Worm (Caenorhabditis elegans) whole organism, L3 larva: ENCODE results near the gene pigb-1.

Experiments
- R02D3.7 ChIP-seq: fragments of 150-350 bp; optimal IDR thresholded peaks from 2 replicates; lab custom pipeline; 2014; ENCODE audit warnings: missing biosample characterization, missing genetic modification characterization
- aly-2 ChIP-seq: fragments of 150-350 bp; optimal IDR thresholded peaks from 2 replicates; lab custom pipeline; 2014; ENCODE audit warnings: missing biosample characterization, missing genetic modification characterization
- ama-1 ChIP-seq: fragments of 150-350 bp; optimal IDR thresholded peaks from 2 replicates; lab custom pipeline; 2018
- ceh-16 ChIP-seq: sonication (generic microtip); optimal IDR thresholded peaks from 2 replicates; lab custom pipeline; 2017; ENCODE audit warnings: missing biosample characterization, missing genetic modification characterization
- ceh-28 ChIP-seq: fragments of 150-350 bp; optimal IDR thresholded peaks from 2 replicates; lab custom pipeline; 2014; ENCODE audit warnings: missing biosample characterization, missing genetic modification reagents, missing genetic modification characterization
- ceh-82 ChIP-seq: fragments of 150-350 bp; optimal IDR thresholded peaks from 2 replicates; lab custom pipeline; 2014; ENCODE audit warnings: missing biosample characterization, missing genetic modification characterization
- ceh-9 ChIP-seq: sonication (generic microtip); optimal IDR thresholded peaks from 2 replicates; lab custom pipeline; 2018; ENCODE audit warnings: missing biosample characterization, missing genetic modification characterization
- egl-5 ChIP-seq: fragments of 150-350 bp; optimal IDR thresholded peaks from 2 replicates; lab custom pipeline; 2017; ENCODE audit warnings: missing biosample characterization, missing genetic modification reagents, missing genetic modification characterization, inconsistent platforms
- elt-2 ChIP-seq: sonication (generic microtip); optimal IDR thresholded peaks from 2 replicates; lab custom pipeline; 2016; ENCODE audit warnings: missing genetic modification reagents, mild to moderate bottlenecking, missing genetic modification characterization, missing compliant biosample characterization
- fkh-2 ChIP-seq: fragments of 150-350 bp; optimal IDR thresholded peaks from 2 replicates; lab custom pipeline; 2014; ENCODE audit warnings: missing biosample characterization, missing genetic modification reagents, missing genetic modification characterization
- fos-1 ChIP-seq: fragments of 150-350 bp; optimal IDR thresholded peaks from 2 replicates; lab custom pipeline; 2014; ENCODE audit warnings: missing biosample characterization, missing genetic modification characterization
- jun-1 ChIP-seq: fragments of 150-350 bp; optimal IDR thresholded peaks from 2 replicates; lab custom pipeline; 2014; ENCODE audit warnings: missing biosample characterization, missing genetic modification reagents, missing genetic modification characterization
- lin-15B ChIP-seq: fragments of 150-350 bp; optimal IDR thresholded peaks from 2 replicates; lab custom pipeline; 2014; ENCODE audit warnings: missing biosample characterization, missing genetic modification characterization
- lsy-12 ChIP-seq: sonication (generic microtip); optimal IDR thresholded peaks from 2 replicates; lab custom pipeline; 2016; ENCODE audit warnings: mild to moderate bottlenecking, missing genetic modification characterization, missing compliant biosample characterization
- mml-1 ChIP-seq: fragments of 150-350 bp; sonication (generic microtip); optimal IDR thresholded peaks from 3 replicates; lab custom pipeline; 2014; ENCODE audit warnings: missing biosample characterization, missing genetic modification characterization
- nfya-1 ChIP-seq: sonication (generic microtip); optimal IDR thresholded peaks from 2 replicates; lab custom pipeline; 2017; ENCODE audit warnings: missing genetic modification characterization, mild to moderate bottlenecking, missing compliant biosample characterization, antibody characterized with exemption, moderate library complexity; ENCODE audit not compliant: insufficient read depth
- nhr-11 ChIP-seq: fragments of 150-350 bp; optimal IDR thresholded peaks from 2 replicates; lab custom pipeline; 2014; ENCODE audit warnings: missing biosample characterization, missing genetic modification characterization
- nhr-23 ChIP-seq: fragments of 150-350 bp; optimal IDR thresholded peaks from 2 replicates; lab custom pipeline; 2014; ENCODE audit warnings: missing biosample characterization, missing genetic modification reagents, missing genetic modification characterization
- nhr-25 ChIP-seq: sonication (generic microtip); optimal IDR thresholded peaks from 2 replicates; lab custom pipeline; 2017; ENCODE audit warnings: missing biosample characterization, missing genetic modification characterization
- nhr-28 ChIP-seq: fragments of 150-350 bp; optimal IDR thresholded peaks from 2 replicates; lab custom pipeline; 2014; ENCODE audit warnings: missing biosample characterization, missing genetic modification characterization
- nhr-43 ChIP-seq: sonication (generic microtip); optimal IDR thresholded peaks from 2 replicates; lab custom pipeline; 2016; ENCODE audit warnings: mild to moderate bottlenecking, missing genetic modification characterization, missing compliant biosample characterization; ENCODE audit not compliant: poor library complexity, severe bottlenecking
- nhr-77 ChIP-seq: fragments of 150-350 bp; optimal IDR thresholded peaks from 2 replicates; lab custom pipeline; 2014; ENCODE audit warnings: missing biosample characterization, missing genetic modification characterization
- pha-4 ChIP-seq: fragments of 150-350 bp; optimal IDR thresholded peaks from 2 replicates; lab custom pipeline; 2014; ENCODE audit warnings: missing biosample characterization, missing genetic modification reagents, missing genetic modification characterization
- pqm-1 ChIP-seq: fragments of 150-350 bp; optimal IDR thresholded peaks from 2 replicates; lab custom pipeline; 2017; ENCODE audit warnings: missing biosample characterization, missing genetic modification characterization, inconsistent platforms
- snpc-4 ChIP-seq: fragments of 150-350 bp; optimal IDR thresholded peaks from 2 replicates; lab custom pipeline; 2014; ENCODE audit warnings: missing biosample characterization, missing genetic modification characterization
- tbx-2 ChIP-seq: sonication (generic microtip); optimal IDR thresholded peaks from 2 replicates; lab custom pipeline; 2016; ENCODE audit warnings: mild to moderate bottlenecking, missing genetic modification characterization, missing compliant biosample characterization
- unc-62 ChIP-seq: fragments of 150-350 bp; sonication (generic microtip); optimal IDR thresholded peaks from 4 replicates; lab custom pipeline; 2014; ENCODE audit warnings: missing biosample characterization, missing genetic modification reagents, missing genetic modification characterization
- zag-1 ChIP-seq: fragments of 150-350 bp; optimal IDR thresholded peaks from 2 replicates; lab custom pipeline; 2014; ENCODE audit warnings: missing biosample characterization, missing genetic modification characterization

pigb-1 gene

DNA sequence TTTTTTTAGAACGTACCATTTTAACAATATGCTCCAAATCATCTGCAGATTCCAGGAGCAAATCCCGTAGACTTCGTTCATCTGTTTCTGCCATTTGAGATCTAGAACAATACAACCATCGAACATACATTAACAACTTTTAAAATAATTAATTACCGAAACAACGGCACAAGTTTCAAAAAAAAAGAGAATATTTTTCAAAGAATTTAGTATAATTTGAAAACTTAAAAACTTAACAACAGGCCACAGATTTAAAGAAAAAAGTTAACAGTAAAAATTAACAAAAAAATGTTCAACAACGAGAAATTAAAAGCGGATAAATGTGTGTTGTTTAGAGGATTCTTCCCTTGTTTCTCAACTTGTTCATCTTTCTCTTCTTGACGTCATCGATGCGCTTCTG, 49.0 kb downstream of the pigb-1 start, which contains the start of gene mdt-4:
Gene mdt-4, minus strand, starts transcription at position 101 of the 400 bp plus-strand sequence.
- no peak for TF ChIP-seq unc-62 (GFP tag; lab: Kevin White, UChicago)
- TF ChIP-seq ceh-16 (tag; lab: Kevin White, UChicago) = no peak
- TF ChIP-seq nhr-23 (tag; lab: Kevin White, UChicago) = no peak
- no peak for TF ChIP-seq nhr-77 (tag; lab: Kevin White, UChicago)
- no peak for TF ChIP-seq egl-5 (tag; lab: Kevin White, UChicago)

DNA sequence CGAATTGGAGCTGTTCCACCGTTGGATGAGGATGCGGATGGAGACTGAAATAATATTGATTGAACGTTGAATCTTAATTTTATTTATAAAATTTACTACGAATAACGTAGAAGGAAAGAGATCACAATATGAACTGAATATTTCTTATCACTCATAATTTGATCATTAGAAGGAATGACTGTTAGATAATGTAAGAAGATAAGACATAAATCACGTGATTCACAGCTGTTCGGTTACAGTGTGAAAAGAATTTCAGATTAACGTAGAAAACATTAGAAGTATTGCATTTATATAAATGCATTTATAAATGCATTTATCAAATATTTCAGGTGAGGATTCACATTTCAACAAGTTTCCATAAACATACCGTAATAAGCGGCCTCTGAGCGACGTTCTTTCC, 50.0 kb downstream of the pigb-1 start:
- TF ChIP-seq pqm-1 (tag; lab: Kevin White, UChicago) = peak; percentile 80
- no peak for TF ChIP-seq mml-1
- TF ChIP-seq R02D3.7 (tag; lab: Kevin White, UChicago) = no peak
- no peak for TF ChIP-seq fos-1 (tag; lab: Kevin White, UChicago)
- TF ChIP-seq ceh-28 (tag; lab: Kevin White, UChicago) = no peak
- TF ChIP-seq nhr-77 (tag; lab: Kevin White, UChicago) = no peak
- TF ChIP-seq elt-2 (tag; lab: Kevin White, UChicago) = peak; percentile 96
- peak; percentile 24 for TF ChIP-seq pha-4 (tag; lab: Kevin White, UChicago)
- TF ChIP-seq nhr-43 (tag; lab: Kevin White, UChicago) = no peak
- TF ChIP-seq aly-2 (tag; lab: Kevin White, UChicago) = no peak
- no peak for TF ChIP-seq ceh-9 (tag; lab: Kevin White, UChicago)

DNA sequence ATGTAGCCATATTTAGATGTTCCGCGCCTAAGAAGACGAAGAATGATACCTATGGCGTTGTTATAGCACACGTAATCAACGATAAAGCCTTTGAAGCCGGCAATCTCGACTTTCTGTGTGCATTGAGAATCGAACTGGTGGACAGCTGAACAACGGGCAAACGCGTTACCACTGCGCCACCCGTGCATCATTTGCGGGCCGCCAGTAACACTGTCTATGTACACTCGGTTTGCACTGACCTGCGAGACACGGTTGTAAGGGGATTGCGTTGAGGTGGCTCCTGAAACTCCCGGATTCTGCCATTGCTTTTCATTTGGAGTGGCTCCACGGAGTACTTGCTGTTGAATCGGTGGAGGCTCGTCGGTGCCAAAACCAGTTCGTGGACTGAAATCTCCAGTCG, 50.5 kb downstream of the pigb-1 start:
- TF ChIP-seq ama-1 = peak; percentile 94
- no peak for TF ChIP-seq snpc-4 (tag; lab: Kevin White, UChicago)
- TF ChIP-seq nhr-28 (tag; lab: Kevin White, UChicago) = no peak
- TF ChIP-seq tbx-2 (tag; lab: Kevin White, UChicago) = peak; percentile 10
- no peak for TF ChIP-seq egl-5 (tag; lab: Kevin White, UChicago)
- TF ChIP-seq aly-2 (tag; lab: Kevin White, UChicago) = peak; percentile 20
- TF ChIP-seq lin-15B = no peak
- TF ChIP-seq lsy-12 = peak; percentile 63
- TF ChIP-seq ceh-82 (tag; lab: Kevin White, UChicago) = no peak
- no peak for TF ChIP-seq zag-1 (tag; lab: Kevin White, UChicago)
- TF ChIP-seq fkh-2 (tag; lab: Kevin White, UChicago) = no peak
- no peak for TF ChIP-seq ceh-9 (tag; lab: Kevin White, UChicago)
- TF ChIP-seq nhr-25 = peak; percentile 47
- TF ChIP-seq nhr-11 (tag; lab: Kevin White, UChicago) = no peak
- peak; percentile 20 for TF ChIP-seq jun-1 (tag; lab: Kevin White, UChicago)
- TF ChIP-seq pha-4 (tag; lab: Kevin White, UChicago) = peak; percentile 48
- peak; percentile 52 for TF ChIP-seq nfya-1 (tag; lab: Kevin White, UChicago)
- TF ChIP-seq nhr-43 (tag; lab: Kevin White, UChicago) = peak; percentile 54
